Fruit fly (Drosophila melanogaster) whole organism, embryonic: ENCODE measurements around the gene Polr1C.

Source experiments
- C15 ChIP-seq: fragments of 200-800 bp; sonication (Bioruptor generic); IDR thresholded peaks from 3 replicates; pipeline ENCODE4 v1.3.6; 2022; ENCODE audit warnings: missing biosample characterization, missing genetic modification characterization
- CG1024 ChIP-seq: fragments of 200-800 bp; sonication (Bioruptor generic); IDR thresholded peaks from 2 replicates; pipeline ENCODE4 v1.3.6; 2022; ENCODE audit warnings: missing biosample characterization, missing genetic modification characterization
- CG10654 ChIP-seq: fragments of 200-800 bp; sonication (Bioruptor generic); optimal IDR thresholded peaks from 2 replicates; lab custom pipeline; 2016; ENCODE audit warnings: missing biosample characterization, missing genetic modification characterization
- CG11398 ChIP-seq: fragments of 200-800 bp; sonication (Bioruptor generic); optimal IDR thresholded peaks from 2 replicates; lab custom pipeline; 2016; ENCODE audit warnings: missing biosample characterization, missing genetic modification characterization
- CG11696 ChIP-seq: fragments of 200-800 bp; sonication (Bioruptor generic); IDR thresholded peaks from 2 replicates; pipeline ENCODE4 v1.3.6; 2022; ENCODE audit warnings: missing biosample characterization, missing genetic modification characterization
- CG14050 ChIP-seq: fragments of 200-800 bp; sonication (Bioruptor generic); IDR thresholded peaks from 3 replicates; pipeline ENCODE4 v1.3.6; 2022; ENCODE audit warnings: missing biosample characterization, missing genetic modification characterization
- CG14710 ChIP-seq: fragments of 200-800 bp; sonication (Bioruptor generic); optimal IDR thresholded peaks from 3 replicates; lab custom pipeline; 2019; ENCODE audit warnings: missing biosample characterization, mild to moderate bottlenecking, missing genetic modification characterization, moderate library complexity
- CG17829 ChIP-seq: fragments of 200-800 bp; optimal IDR thresholded peaks from 2 replicates; lab custom pipeline; 2019; ENCODE audit warnings: missing biosample characterization, mild to moderate bottlenecking, missing genetic modification characterization, moderate library complexity
- CG18619 ChIP-seq: fragments of 200-800 bp; sonication (Bioruptor generic); optimal IDR thresholded peaks from 3 replicates; lab custom pipeline; 2017; ENCODE audit warnings: missing biosample characterization, mild to moderate bottlenecking, missing genetic modification characterization
- CG2199 ChIP-seq: fragments of 200-800 bp; sonication (Bioruptor generic); IDR thresholded peaks from 3 replicates; pipeline ENCODE4 v1.3.6; 2022; ENCODE audit warnings: missing biosample characterization, missing genetic modification characterization
- CG3065 ChIP-seq: fragments of 200-800 bp; sonication (Bioruptor generic); optimal IDR thresholded peaks from 2 replicates; lab custom pipeline; 2016; ENCODE audit warnings: missing biosample characterization, missing genetic modification characterization
- CG31224 ChIP-seq: fragments of 200-800 bp; sonication (Bioruptor generic); IDR thresholded peaks from 2 replicates; pipeline ENCODE4 v1.3.6; 2022; ENCODE audit warnings: missing biosample characterization, missing genetic modification characterization
- CG31388 ChIP-seq: fragments of 200-800 bp; sonication (Bioruptor generic); optimal IDR thresholded peaks from 2 replicates; lab custom pipeline; 2016; ENCODE audit warnings: missing biosample characterization, missing genetic modification characterization
- CG4707 ChIP-seq: fragments of 200-800 bp; sonication (Bioruptor generic); optimal IDR thresholded peaks from 2 replicates; lab custom pipeline; 2018; ENCODE audit warnings: missing biosample characterization, mild to moderate bottlenecking, missing genetic modification characterization, moderate library complexity
- CG4854 ChIP-seq: fragments of 200-800 bp; sonication (Bioruptor generic); optimal IDR thresholded peaks from 2 replicates; lab custom pipeline; 2016; ENCODE audit warnings: missing biosample characterization, missing genetic modification characterization, inconsistent platforms
- CG5180 ChIP-seq: fragments of 200-800 bp; sonication (Bioruptor generic); optimal IDR thresholded peaks from 3 replicates; lab custom pipeline; 2017; ENCODE audit warnings: missing biosample characterization, missing genetic modification characterization, mild to moderate bottlenecking, moderate library complexity, missing genetic modification reagents
- CG5953 ChIP-seq: fragments of 200-800 bp; sonication (Bioruptor generic); IDR thresholded peaks from 2 replicates; pipeline ENCODE4 v1.3.6; 2022; ENCODE audit warnings: missing biosample characterization, missing genetic modification characterization
- CG6254 ChIP-seq: fragments of 200-800 bp; sonication (Bioruptor generic); optimal IDR thresholded peaks from 3 replicates; lab custom pipeline; 2017; ENCODE audit warnings: mild to moderate bottlenecking, missing biosample characterization, missing genetic modification reagents, missing genetic modification characterization
- CG6765 ChIP-seq: fragments of 200-800 bp; sonication (Bioruptor generic); optimal IDR thresholded peaks from 3 replicates; lab custom pipeline; 2017; ENCODE audit warnings: missing biosample characterization, mild to moderate bottlenecking, missing genetic modification characterization
- CG7786 ChIP-seq: fragments of 200-800 bp; sonication (Bioruptor generic); optimal IDR thresholded peaks from 2 replicates; lab custom pipeline; 2016; ENCODE audit warnings: missing biosample characterization, missing genetic modification characterization
- CG8388 ChIP-seq: fragments of 200-800 bp; sonication (Bioruptor generic); optimal IDR thresholded peaks from 2 replicates; lab custom pipeline; 2019; ENCODE audit warnings: missing biosample characterization, mild to moderate bottlenecking, missing genetic modification characterization, moderate library complexity
- Dll ChIP-seq: fragments of 200-800 bp; sonication (Bioruptor generic); IDR thresholded peaks from 4 replicates; pipeline ENCODE4 v1.3.6; 2022; ENCODE audit warnings: missing biosample characterization, missing genetic modification characterization; ENCODE audit not compliant: partially characterized antibody
- Dp ChIP-seq: fragments of 200-800 bp; sonication (Bioruptor generic); optimal IDR thresholded peaks from 2 replicates; lab custom pipeline; 2018; ENCODE audit warnings: missing biosample characterization, mild to moderate bottlenecking, missing genetic modification characterization, moderate library complexity
- E2f1 ChIP-seq: fragments of 200-800 bp; sonication (Bioruptor generic); IDR thresholded peaks from 2 replicates; pipeline ENCODE4 v1.3.6; 2022; ENCODE audit warnings: missing biosample characterization, missing genetic modification characterization
- Gsc ChIP-seq: fragments of 200-800 bp; sonication (Bioruptor generic); IDR thresholded peaks from 2 replicates; pipeline ENCODE4 v1.3.6; 2022; ENCODE audit warnings: missing biosample characterization, missing genetic modification characterization
- Hand ChIP-seq: fragments of 200-800 bp; sonication (Bioruptor generic); optimal IDR thresholded peaks from 2 replicates; lab custom pipeline; 2017; ENCODE audit warnings: mild to moderate bottlenecking, missing biosample characterization, missing genetic modification reagents, missing genetic modification characterization
- Hmx ChIP-seq: fragments of 200-800 bp; sonication (Bioruptor generic); optimal IDR thresholded peaks from 2 replicates; lab custom pipeline; 2016; ENCODE audit warnings: missing biosample characterization, missing genetic modification characterization
- Hr39 ChIP-seq: fragments of >200 bp; optimal IDR thresholded peaks from 2 replicates; lab custom pipeline; 2017
- NC2α ChIP-seq: fragments of 200-800 bp; sonication (Bioruptor generic); optimal IDR thresholded peaks from 2 replicates; lab custom pipeline; 2016; ENCODE audit warnings: missing biosample characterization, missing genetic modification characterization
- NC2β ChIP-seq: fragments of 200-800 bp; sonication (Bioruptor generic); optimal IDR thresholded peaks from 2 replicates; lab custom pipeline; 2016; ENCODE audit warnings: missing biosample characterization, missing genetic modification characterization
- NFAT ChIP-seq: fragments of 200-800 bp; sonication (Bioruptor generic); IDR thresholded peaks from 2 replicates; pipeline ENCODE4 v1.3.6; 2022; ENCODE audit warnings: missing biosample characterization, missing genetic modification characterization
- Oaz ChIP-seq: fragments of 200-800 bp; sonication (Bioruptor generic); IDR thresholded peaks from 2 replicates; pipeline ENCODE4 v1.3.6; 2022; ENCODE audit warnings: missing biosample characterization, missing genetic modification characterization
- ab ChIP-seq: fragments of 200-800 bp; sonication (Bioruptor generic); optimal IDR thresholded peaks from 2 replicates; lab custom pipeline; 2016; ENCODE audit warnings: missing biosample characterization, missing genetic modification characterization
- abd-A ChIP-seq: fragments of 200-800 bp; sonication (Bioruptor generic); optimal IDR thresholded peaks from 3 replicates; lab custom pipeline; 2019; ENCODE audit warnings: missing biosample characterization, mild to moderate bottlenecking, missing genetic modification characterization, moderate library complexity
- bab2 ChIP-seq: fragments of 200-800 bp; sonication (Bioruptor generic); optimal IDR thresholded peaks from 2 replicates; lab custom pipeline; 2016; ENCODE audit warnings: missing biosample characterization, missing genetic modification characterization
- chm ChIP-seq: fragments of 200-800 bp; sonication (Bioruptor generic); IDR thresholded peaks from 2 replicates; pipeline ENCODE4 v1.3.6; 2022; ENCODE audit warnings: missing biosample characterization, missing genetic modification characterization
- crp ChIP-seq, 2 experiments: fragments of 200-800 bp; sonication (Bioruptor generic); optimal IDR thresholded peaks; 2 replicates in 1 of 2; 3 replicates in 1 of 2; lab custom pipeline; 2017; ENCODE audit warnings: missing biosample characterization in 2 of 2, missing genetic modification characterization in 2 of 2, mild to moderate bottlenecking in 1 of 2, moderate library complexity in 1 of 2
- disco-r ChIP-seq: fragments of 200-800 bp; sonication (Bioruptor generic); optimal IDR thresholded peaks from 2 replicates; lab custom pipeline; 2016; ENCODE audit warnings: missing biosample characterization, missing genetic modification characterization
- dm ChIP-seq: fragments of 200-800 bp; sonication (Bioruptor generic); optimal IDR thresholded peaks from 3 replicates; lab custom pipeline; 2016; ENCODE audit warnings: missing biosample characterization, missing genetic modification characterization
- dmrt99B ChIP-seq: fragments of 200-800 bp; sonication (Bioruptor generic); optimal IDR thresholded peaks from 2 replicates; lab custom pipeline; 2018; ENCODE audit warnings: missing biosample characterization, mild to moderate bottlenecking, missing genetic modification characterization, moderate library complexity
- ewg ChIP-seq: fragments of 200-800 bp; sonication (Bioruptor generic); optimal IDR thresholded peaks from 3 replicates; lab custom pipeline; 2017; ENCODE audit warnings: mild to moderate bottlenecking, missing biosample characterization, missing genetic modification reagents, missing genetic modification characterization
- eyg ChIP-seq: fragments of 200-800 bp; sonication (Bioruptor generic); optimal IDR thresholded peaks from 3 replicates; lab custom pipeline; 2016; ENCODE audit warnings: missing biosample characterization, missing genetic modification characterization
- grn ChIP-seq: fragments of 200-800 bp; sonication (Bioruptor generic); optimal IDR thresholded peaks from 3 replicates; lab custom pipeline; 2017; ENCODE audit warnings: missing biosample characterization, missing genetic modification characterization
- nerfin-2 ChIP-seq: fragments of 200-800 bp; sonication (Bioruptor generic); IDR thresholded peaks from 2 replicates; pipeline ENCODE4 v1.3.6; 2022; ENCODE audit warnings: missing biosample characterization, missing genetic modification characterization; ENCODE audit not compliant: partially characterized antibody
- nom ChIP-seq: fragments of 200-800 bp; sonication (Bioruptor generic); optimal IDR thresholded peaks from 2 replicates; lab custom pipeline; 2017; ENCODE audit warnings: missing biosample characterization, missing genetic modification characterization, mild to moderate bottlenecking, moderate library complexity, missing genetic modification reagents
- otp ChIP-seq: fragments of 200-800 bp; sonication (Bioruptor generic); IDR thresholded peaks from 3 replicates; pipeline ENCODE4, ENCODE4 v1.3.6; 2022; ENCODE audit warnings: missing biosample characterization, missing genetic modification characterization
- sd ChIP-seq: fragments of 200-800 bp; sonication (Bioruptor generic); optimal IDR thresholded peaks from 3 replicates; lab custom pipeline; 2018; ENCODE audit warnings: missing biosample characterization, mild to moderate bottlenecking, missing genetic modification characterization, moderate library complexity
- ssp ChIP-seq: fragments of 200-800 bp; sonication (Bioruptor generic); IDR thresholded peaks from 2 replicates; pipeline ENCODE4 v1.3.6; 2022; ENCODE audit warnings: missing biosample characterization, missing genetic modification characterization
- tin ChIP-seq: fragments of 200-800 bp; sonication (Bioruptor generic); optimal IDR thresholded peaks from 3 replicates; lab custom pipeline; 2016; ENCODE audit warnings: missing biosample characterization, missing genetic modification characterization
- tup ChIP-seq: fragments of 200-800 bp; sonication (Bioruptor generic); optimal IDR thresholded peaks from 2 replicates; lab custom pipeline; 2016; ENCODE audit warnings: missing biosample characterization, mild to moderate bottlenecking, missing genetic modification characterization, moderate library complexity
- yki ChIP-seq: fragments of >200 bp; optimal IDR thresholded peaks from 3 replicates; lab custom pipeline; 2018
- zen2 ChIP-seq: fragments of 200-800 bp; sonication (Bioruptor generic); IDR thresholded peaks from 3 replicates; pipeline ENCODE4 v1.3.6; 2022; ENCODE audit warnings: missing biosample characterization, missing genetic modification characterization; ENCODE audit not compliant: partially characterized antibody

Polr1C gene

dm6 chr2L:4945300-4945699, 23.5 kb upstream of the Polr1C start, which contains the start of the genes mRpL24 and betaggt-I (continued):
- peak; percentile 90 for TF ChIP-seq CG3065 (GFP tag; lab: Kevin White, UChicago)
- peak; percentile 80 for TF ChIP-seq Hmx
- TF ChIP-seq zen2 (GFP tag; lab: Robert Waterston, UW), result no peak
- no peak for TF ChIP-seq eyg (GFP tag; lab: Kevin White, UChicago)
- peak; percentile 91 for TF ChIP-seq CG11696
- TF ChIP-seq ewg, result peak; percentile 91
- peak; percentile 78 for TF ChIP-seq CG5180 (GFP tag; lab: Kevin White, UChicago)
- peak; percentile 88 for TF ChIP-seq nom (GFP tag; lab: Kevin White, UChicago)
- TF ChIP-seq Dll (GFP tag; lab: Robert Waterston, UW), result 0 out of 4 replicates have a peak, but pooled peaks have one; percentile 25
- peak; percentile 92 for TF ChIP-seq CG10654
- peak; percentile 88 for TF ChIP-seq ssp (GFP tag; lab: Robert Waterston, UW)
- peak; percentile 97 for TF ChIP-seq CG2199 (GFP tag; lab: Robert Waterston, UW)
- peak; percentile 98 for TF ChIP-seq CG17829
- peak; percentile 96 for TF ChIP-seq CG14710
- peak; percentile 95 for TF ChIP-seq Oaz (GFP tag; lab: Robert Waterston, UW)
- peak; percentile 91 for TF ChIP-seq CG1024 (GFP tag; lab: Robert Waterston, UW)
- peak; percentile 77 for TF ChIP-seq Hand (GFP tag; lab: Kevin White, UChicago)
- TF ChIP-seq dm (GFP tag; lab: Kevin White, UChicago), result peak; percentile 67
- TF ChIP-seq NC2α, result peak; percentile 50
- peak; percentile 87 for TF ChIP-seq CG4854 (GFP tag; lab: Kevin White, UChicago)
- TF ChIP-seq CG14050, result peak; percentile 94
- peak; percentile 96 for TF ChIP-seq CG8388 (GFP tag; lab: Kevin White, UChicago)
- peak; percentile 97 for TF ChIP-seq CG5953 (GFP tag; lab: Robert Waterston, UW)
- TF ChIP-seq NFAT (GFP tag; lab: Robert Waterston, UW), result peak; percentile 96
- peak; percentile 72 for TF ChIP-seq bab2
- peak; percentile 90 for TF ChIP-seq tin (GFP tag; lab: Kevin White, UChicago)
- TF ChIP-seq CG18619 (GFP tag; lab: Kevin White, UChicago), result peak; percentile 93
- peak; percentile 93 for TF ChIP-seq CG6765 (GFP tag; lab: Kevin White, UChicago)
- TF ChIP-seq nerfin-2 (GFP tag; lab: Robert Waterston, UW), result no peak
- peak; percentile 84 for TF ChIP-seq Gsc (GFP tag; lab: Robert Waterston, UW)
- no peak for TF ChIP-seq Hr39
- TF ChIP-seq grn, result peak; percentile 56
- peak; percentile 83 for TF ChIP-seq CG4707
- no peak for TF ChIP-seq abd-A
- peak; percentile 93 for TF ChIP-seq CG31224
- TF ChIP-seq sd, result peak; percentile 89
- peak; percentile 28 for TF ChIP-seq CG11398 (GFP tag; lab: Kevin White, UChicago)
- peak; percentile 35 for TF ChIP-seq ab (GFP tag; lab: Kevin White, UChicago)
- TF ChIP-seq E2f1, result peak; percentile 97
- TF ChIP-seq CG7786 (GFP tag; lab: Kevin White, UChicago), result peak; percentile 72
- peak; percentile 25 for TF ChIP-seq Dp
- TF ChIP-seq disco-r, result peak; percentile 53
- TF ChIP-seq crp (GFP tag; optimal IDR thresholded peaks at IDR 0.05; lab: Kevin White, UChicago), result peak; percentile 38 to 94
- TF ChIP-seq yki (lab: Kevin White, UChicago), result peak; percentile 56
- TF ChIP-seq tup (GFP tag; lab: Kevin White, UChicago), result peak; percentile 75
- peak; percentile 70; the same call in 1 of the 3 replicates for TF ChIP-seq C15 (GFP tag; lab: Robert Waterston, UW)
- TF ChIP-seq CG6254 (GFP tag; lab: Kevin White, UChicago), result peak; percentile 86
- TF ChIP-seq CG31388 (GFP tag; lab: Kevin White, UChicago), result peak; percentile 91
- peak; percentile 82 for TF ChIP-seq NC2β (GFP tag; lab: Kevin White, UChicago)
- peak; percentile 95 for TF ChIP-seq otp
- TF ChIP-seq chm (GFP tag; lab: Robert Waterston, UW), result peak; percentile 94
- peak; percentile 95 for TF ChIP-seq dmrt99B (tag; lab: Kevin White, UChicago)
